Fruit fly (Drosophila melanogaster) whole organism, embryonic: Measurements from ENCODE around the gene CG3071.

ENCODE experiments used
- CG14050 ChIP-seq: fragments of 200-800 bp; sonication (Bioruptor generic); IDR thresholded peaks from 3 replicates; pipeline ENCODE4 v1.3.6; 2022; ENCODE audit warnings: missing biosample characterization, missing genetic modification characterization
- CG15514 ChIP-seq: fragments of 200-800 bp; sonication (Bioruptor generic); optimal IDR thresholded peaks from 3 replicates; lab custom pipeline; 2017; ENCODE audit warnings: missing biosample characterization, missing genetic modification characterization, mild to moderate bottlenecking, moderate library complexity, missing genetic modification reagents
- CG16779 ChIP-seq: fragments of 200-800 bp; sonication (Bioruptor generic); IDR thresholded peaks from 2 replicates; pipeline ENCODE4 v1.3.6; 2022; ENCODE audit warnings: missing biosample characterization, missing genetic modification characterization
- CG16813 ChIP-seq: fragments of 200-800 bp; sonication (Bioruptor generic); IDR thresholded peaks from 3 replicates; pipeline ENCODE4 v1.3.6; 2022; ENCODE audit warnings: missing biosample characterization, missing genetic modification characterization; ENCODE audit not compliant: partially characterized antibody
- CG16863 ChIP-seq: fragments of 200-800 bp; sonication (Bioruptor generic); optimal IDR thresholded peaks from 3 replicates; lab custom pipeline; 2016; ENCODE audit warnings: missing biosample characterization, missing genetic modification characterization
- CG2116 ChIP-seq: fragments of 200-800 bp; sonication (Bioruptor generic); optimal IDR thresholded peaks from 3 replicates; lab custom pipeline; 2018; ENCODE audit warnings: missing biosample characterization, mild to moderate bottlenecking, missing genetic modification characterization
- CG2129 ChIP-seq: fragments of 200-800 bp; sonication (Bioruptor generic); IDR thresholded peaks from 2 replicates; pipeline ENCODE4 v1.3.6; 2022; ENCODE audit warnings: missing biosample characterization, missing genetic modification characterization; ENCODE audit not compliant: partially characterized antibody
- CG3065 ChIP-seq: fragments of 200-800 bp; sonication (Bioruptor generic); optimal IDR thresholded peaks from 2 replicates; lab custom pipeline; 2016; ENCODE audit warnings: missing biosample characterization, missing genetic modification characterization
- CG6175 ChIP-seq: fragments of 200-800 bp; sonication (Bioruptor generic); IDR thresholded peaks from 3 replicates; pipeline ENCODE4 v1.3.6; 2022; ENCODE audit warnings: missing biosample characterization, missing genetic modification characterization
- CG6813 ChIP-seq: fragments of 200-800 bp; sonication (Bioruptor generic); optimal IDR thresholded peaks from 2 replicates; lab custom pipeline; 2017; ENCODE audit warnings: missing biosample characterization, missing genetic modification characterization, mild to moderate bottlenecking, moderate library complexity, missing genetic modification reagents
- CG7357 ChIP-seq: fragments of 200-800 bp; sonication (Bioruptor generic); IDR thresholded peaks from 3 replicates; pipeline ENCODE4 v1.3.6; 2022; ENCODE audit warnings: missing biosample characterization, missing genetic modification characterization
- CG8089 ChIP-seq: fragments of 200-800 bp; sonication (Bioruptor generic); optimal IDR thresholded peaks from 3 replicates; lab custom pipeline; 2016; ENCODE audit warnings: missing biosample characterization, missing genetic modification characterization
- CG8478 ChIP-seq: fragments of >200 bp; optimal IDR thresholded peaks from 2 replicates; lab custom pipeline; 2018
- CG8944 ChIP-seq: fragments of 200-800 bp; sonication (Bioruptor generic); optimal IDR thresholded peaks from 3 replicates; lab custom pipeline; 2016; ENCODE audit warnings: missing biosample characterization, missing genetic modification characterization
- CG9797 ChIP-seq: fragments of 200-800 bp; sonication (Bioruptor generic); optimal IDR thresholded peaks from 3 replicates; lab custom pipeline; 2018; ENCODE audit warnings: missing biosample characterization, mild to moderate bottlenecking, missing genetic modification characterization
- Deaf1 ChIP-seq: fragments of 200-800 bp; optimal IDR thresholded peaks from 3 replicates; lab custom pipeline; 2019; ENCODE audit warnings: missing biosample characterization, mild to moderate bottlenecking, missing genetic modification characterization, moderate library complexity
- Dek ChIP-seq: fragments of 200-800 bp; sonication (Bioruptor generic); optimal IDR thresholded peaks from 3 replicates; lab custom pipeline; 2019; ENCODE audit warnings: missing biosample characterization, mild to moderate bottlenecking, missing genetic modification characterization, moderate library complexity
- Dfd ChIP-seq, 2 experiments: fragments of >200 bp; optimal IDR thresholded peaks; 2 replicates each; lab custom pipeline; 2017; ENCODE audit warnings: missing biosample characterization in 2 of 2, missing genetic modification characterization in 2 of 2
- Dll ChIP-seq: fragments of 200-800 bp; sonication (Bioruptor generic); IDR thresholded peaks from 4 replicates; pipeline ENCODE4 v1.3.6; 2022; ENCODE audit warnings: missing biosample characterization, missing genetic modification characterization; ENCODE audit not compliant: partially characterized antibody
- Doc3 ChIP-seq: fragments of 200-800 bp; sonication (Bioruptor generic); IDR thresholded peaks from 3 replicates; pipeline ENCODE4 v1.3.6; 2022; ENCODE audit warnings: missing biosample characterization, missing genetic modification characterization; ENCODE audit not compliant: partially characterized antibody
- Dp ChIP-seq: fragments of 200-800 bp; sonication (Bioruptor generic); optimal IDR thresholded peaks from 2 replicates; lab custom pipeline; 2018; ENCODE audit warnings: missing biosample characterization, mild to moderate bottlenecking, missing genetic modification characterization, moderate library complexity
- Gug ChIP-seq: fragments of 200-800 bp; sonication (Bioruptor generic); IDR thresholded peaks from 4 replicates; pipeline ENCODE4 v1.3.6; 2022; ENCODE audit warnings: missing biosample characterization, missing genetic modification characterization
- HLH3B ChIP-seq: fragments of 200-800 bp; sonication (Bioruptor generic); IDR thresholded peaks from 2 replicates; pipeline ENCODE4 v1.3.6; 2022; ENCODE audit warnings: missing biosample characterization, missing genetic modification characterization
- Hmx ChIP-seq: fragments of 200-800 bp; sonication (Bioruptor generic); optimal IDR thresholded peaks from 2 replicates; lab custom pipeline; 2016; ENCODE audit warnings: missing biosample characterization, missing genetic modification characterization
- Hr3 ChIP-seq: fragments of 200-800 bp; sonication (Bioruptor generic); optimal IDR thresholded peaks from 3 replicates; lab custom pipeline; 2016; ENCODE audit warnings: missing biosample characterization, missing genetic modification characterization
- Hr51 ChIP-seq, 2 experiments: fragments of 200-800 bp; sonication (Bioruptor generic); optimal IDR thresholded peaks; 2 replicates in 1 of 2; 3 replicates in 1 of 2; lab custom pipeline; 2016 to 2018; ENCODE audit warnings: missing biosample characterization in 2 of 2, missing genetic modification characterization in 2 of 2, mild to moderate bottlenecking in 1 of 2, moderate library complexity in 1 of 2
- Oaz ChIP-seq: fragments of 200-800 bp; sonication (Bioruptor generic); IDR thresholded peaks from 2 replicates; pipeline ENCODE4 v1.3.6; 2022; ENCODE audit warnings: missing biosample characterization, missing genetic modification characterization
- Ravus ChIP-seq: fragments of 200-800 bp; sonication (Bioruptor generic); IDR thresholded peaks from 2 replicates; pipeline ENCODE4 v1.3.6; 2022; ENCODE audit warnings: missing biosample characterization, missing genetic modification characterization
- Scr ChIP-seq: fragments of 200-800 bp; sonication (Bioruptor generic); IDR thresholded peaks from 2 replicates; pipeline ENCODE4 v1.3.6; 2022; ENCODE audit warnings: missing biosample characterization, missing genetic modification characterization; ENCODE audit not compliant: partially characterized antibody
- Spps ChIP-seq: fragments of 200-800 bp; sonication (Bioruptor generic); optimal IDR thresholded peaks from 2 replicates; lab custom pipeline; 2018; ENCODE audit warnings: missing biosample characterization, mild to moderate bottlenecking, missing genetic modification characterization
- Usf ChIP-seq: fragments of 200-800 bp; sonication (Bioruptor generic); optimal IDR thresholded peaks from 2 replicates; lab custom pipeline; 2017; ENCODE audit warnings: missing genotype, missing biosample characterization, missing genetic modification characterization
- Vsx1 ChIP-seq: fragments of 200-800 bp; sonication (Bioruptor generic); optimal IDR thresholded peaks from 2 replicates; lab custom pipeline; 2017; ENCODE audit warnings: missing biosample characterization, mild to moderate bottlenecking, missing genetic modification characterization, missing genetic modification reagents
- Xbp1 ChIP-seq: fragments of 200-800 bp; sonication (Bioruptor generic); optimal IDR thresholded peaks from 3 replicates; lab custom pipeline; 2016; ENCODE audit warnings: missing biosample characterization, mild to moderate bottlenecking, missing genetic modification characterization
- ap ChIP-seq: fragments of 200-800 bp; sonication (Bioruptor generic); IDR thresholded peaks from 2 replicates; pipeline ENCODE4 v1.3.6; 2022; ENCODE audit warnings: missing biosample characterization, missing genetic modification characterization
- az2 ChIP-seq: fragments of 200-800 bp; sonication (Bioruptor generic); optimal IDR thresholded peaks from 3 replicates; lab custom pipeline; 2016; ENCODE audit warnings: missing biosample characterization, missing genetic modification characterization
- bowl ChIP-seq: fragments of 200-800 bp; sonication (Bioruptor generic); IDR thresholded peaks from 2 replicates; pipeline ENCODE4 v1.3.6; 2022; ENCODE audit warnings: missing biosample characterization, missing genetic modification characterization
- caup ChIP-seq: fragments of 200-800 bp; sonication (Bioruptor generic); optimal IDR thresholded peaks from 3 replicates; lab custom pipeline; 2017; ENCODE audit warnings: missing biosample characterization, mild to moderate bottlenecking, missing genetic modification characterization, moderate library complexity; ENCODE audit not compliant: severe bottlenecking
- croc ChIP-seq: fragments of 200-800 bp; sonication (Bioruptor generic); conservative IDR thresholded peaks from 3 replicates; pipeline ENCODE4 v1.3.6; 2022; ENCODE audit warnings: missing biosample characterization, missing genetic modification characterization
- cwo ChIP-seq: fragments of 200-800 bp; sonication (Bioruptor generic); optimal IDR thresholded peaks from 3 replicates; lab custom pipeline; 2017; ENCODE audit warnings: missing biosample characterization, missing genetic modification characterization, mild to moderate bottlenecking, moderate library complexity, missing genetic modification reagents
- dan ChIP-seq: fragments of 200-800 bp; sonication (Bioruptor generic); IDR thresholded peaks from 2 replicates; pipeline ENCODE4 v1.3.6; 2022; ENCODE audit warnings: missing biosample characterization, missing genetic modification characterization
- dati ChIP-seq: fragments of 200-800 bp; sonication (Bioruptor generic); IDR thresholded peaks from 2 replicates; pipeline ENCODE4 v1.3.6; 2022; ENCODE audit warnings: missing biosample characterization, missing genetic modification characterization
- eyg ChIP-seq: fragments of 200-800 bp; sonication (Bioruptor generic); optimal IDR thresholded peaks from 3 replicates; lab custom pipeline; 2016; ENCODE audit warnings: missing biosample characterization, missing genetic modification characterization
- ham ChIP-seq: fragments of 200-800 bp; sonication (Bioruptor generic); IDR thresholded peaks from 2 replicates; pipeline ENCODE4 v1.3.6; 2022; ENCODE audit warnings: missing biosample characterization, missing genetic modification characterization
- lab ChIP-seq: fragments of 200-800 bp; sonication (Bioruptor generic); optimal IDR thresholded peaks from 3 replicates; lab custom pipeline; 2017; ENCODE audit warnings: missing biosample characterization, missing genetic modification characterization, mild to moderate bottlenecking, moderate library complexity, missing genetic modification reagents
- lov ChIP-seq, 2 experiments: fragments of 200-800 bp in 1 of 2; fragments of >200 bp in 1 of 2; sonication (Bioruptor generic) in 1 of 2; IDR thresholded peaks in 1 of 2; optimal IDR thresholded peaks in 1 of 2; 2 replicates in 1 of 2; 3 replicates in 1 of 2; pipeline versions ENCODE4 v1.3.6 to Lab custom; 2017 to 2022; ENCODE audit warnings: missing biosample characterization in 1 of 2, missing genetic modification characterization in 1 of 2
- so ChIP-seq: fragments of 200-800 bp; sonication (Bioruptor generic); IDR thresholded peaks from 3 replicates; pipeline ENCODE4 v1.3.6; 2022; ENCODE audit warnings: missing biosample characterization, missing genetic modification characterization
- sob ChIP-seq: fragments of 200-800 bp; sonication (Bioruptor generic); IDR thresholded peaks from 2 replicates; pipeline ENCODE4 v1.3.6; 2022; ENCODE audit warnings: missing biosample characterization, missing genetic modification characterization
- stc ChIP-seq: fragments of 200-800 bp; sonication (Bioruptor generic); IDR thresholded peaks from 2 replicates; pipeline ENCODE4 v1.3.6; 2022; ENCODE audit warnings: missing biosample characterization, missing genetic modification characterization
- tio ChIP-seq: fragments of 200-800 bp; sonication (Bioruptor generic); optimal IDR thresholded peaks from 2 replicates; lab custom pipeline; 2017; ENCODE audit warnings: missing biosample characterization, missing genetic modification characterization, inconsistent platforms

CG3071 gene

dm6 chrX:2300293-2301068 is 37.8 kb downstream of the CG3071 start (continued):
- no peak for TF ChIP-seq CG2129 (GFP tag; lab: Robert Waterston, UW)
- peak; percentile 87 for TF ChIP-seq eyg (GFP tag; lab: Kevin White, UChicago)
- TF ChIP-seq az2: peak; percentile 93
- peak; percentile 92 for TF ChIP-seq Ravus (GFP tag; lab: Robert Waterston, UW)
- peak; percentile 90 for TF ChIP-seq Hr3 (GFP tag; lab: Kevin White, UChicago)
- peak; percentile 72 for TF ChIP-seq CG2116 (GFP tag; lab: Kevin White, UChicago)
- TF ChIP-seq Vsx1: peak; percentile 89
- no peak for TF ChIP-seq Dll (GFP tag; lab: Robert Waterston, UW)
- peak; percentile 91 for TF ChIP-seq CG8944 (GFP tag; lab: Kevin White, UChicago)
- TF ChIP-seq CG3065 (GFP tag; lab: Kevin White, UChicago): peak; percentile 69
- TF ChIP-seq Oaz: peak; percentile 95
- TF ChIP-seq cwo (GFP tag; lab: Kevin White, UChicago): peak; percentile 89
- peak; percentile 72 for TF ChIP-seq Deaf1
- peak; percentile 97 for TF ChIP-seq sob
- peak; percentile 88 for TF ChIP-seq Spps
- peak; percentile 97 for TF ChIP-seq HLH3B (GFP tag; lab: Robert Waterston, UW)
- TF ChIP-seq caup: peak; percentile 94
- peak; percentile 96 for TF ChIP-seq lab (GFP tag; lab: Kevin White, UChicago)
- peak; percentile 97 for TF ChIP-seq stc (GFP tag; lab: Robert Waterston, UW)
- no peak for TF ChIP-seq lov (optimal IDR thresholded peaks at IDR 0.05; lab: Kevin White, UChicago)
- TF ChIP-seq lov (GFP tag; IDR thresholded peaks at IDR 0.05; lab: Robert Waterston, UW): peak; percentile 96
- TF ChIP-seq CG14050 (GFP tag; lab: Robert Waterston, UW): peak; percentile 98
- peak; percentile 96 for TF ChIP-seq CG16863 (GFP tag; lab: Kevin White, UChicago)
- peak; percentile 96 for TF ChIP-seq bowl (GFP tag; lab: Robert Waterston, UW)
- TF ChIP-seq so (GFP tag; lab: Robert Waterston, UW): peak; percentile 97
- TF ChIP-seq Scr (GFP tag; lab: Robert Waterston, UW): no peak
- TF ChIP-seq dati (GFP tag; lab: Robert Waterston, UW): peak; percentile 95
- no peak for TF ChIP-seq Dfd (GFP tag; optimal IDR thresholded peaks at IDR 0.05; lab: Kevin White, UChicago)
- no peak for TF ChIP-seq CG8478 (lab: Kevin White, UChicago)
- TF ChIP-seq CG16813 (GFP tag; lab: Robert Waterston, UW): no peak
- peak; percentile 60 for TF ChIP-seq Hmx
- TF ChIP-seq ap: peak; percentile 97
- no peak for TF ChIP-seq Doc3 (GFP tag; lab: Robert Waterston, UW)
- peak; percentile 82 for TF ChIP-seq dan (GFP tag; lab: Robert Waterston, UW)
- peak; percentile 88 for TF ChIP-seq CG6175
- TF ChIP-seq Dek (tag; lab: Kevin White, UChicago): peak; percentile 97
- TF ChIP-seq CG9797 (GFP tag; lab: Kevin White, UChicago): peak; percentile 33
- TF ChIP-seq tio (GFP tag; lab: Kevin White, UChicago): peak; percentile 81
- TF ChIP-seq CG7357 (GFP tag; lab: Robert Waterston, UW): peak; percentile 89
- peak; percentile 82 for TF ChIP-seq ham (GFP tag; lab: Robert Waterston, UW)
- TF ChIP-seq Gug (GFP tag; lab: Robert Waterston, UW): peak; percentile 98
- TF ChIP-seq Xbp1 (GFP tag; lab: Kevin White, UChicago): peak; percentile 94
- peak; percentile 87 for TF ChIP-seq CG15514 (GFP tag; lab: Kevin White, UChicago)
- TF ChIP-seq CG6813 (GFP tag; lab: Kevin White, UChicago): peak; percentile 92
- peak; percentile 90 for TF ChIP-seq Usf
- peak; percentile 93 for TF ChIP-seq CG8089 (GFP tag; lab: Kevin White, UChicago)
- peak; percentile 94 for TF ChIP-seq croc
- peak; percentile 30 for TF ChIP-seq Dp (GFP tag; lab: Kevin White, UChicago)
- peak; percentile 88 for TF ChIP-seq CG16779 (GFP tag; lab: Robert Waterston, UW)
- TF ChIP-seq Hr51 (GFP tag; optimal IDR thresholded peaks at IDR 0.05; lab: Kevin White, UChicago): peak; percentile 89 to 96
